Worm (Caenorhabditis elegans) whole organism, L4 larva: ENCODE data around the gene his-60.

ENCODE experiments used
- F26F4.8 ChIP-seq: fragments of 200-800 bp; sonication (Bioruptor generic); conservative IDR thresholded peaks from 2 replicates; pipeline ENCODE4 v1.3.6; 2022; ENCODE audit warnings: missing genetic modification characterization, missing compliant biosample characterization
- F37D6.2 ChIP-seq: sonication (generic microtip); optimal IDR thresholded peaks from 2 replicates; lab custom pipeline; 2016; ENCODE audit warnings: mild to moderate bottlenecking, missing genetic modification characterization, missing compliant biosample characterization
- Y105C5A.15 ChIP-seq: fragments of 200-800 bp; sonication (Bioruptor generic); IDR thresholded peaks from 2 replicates; pipeline ENCODE4 v1.3.6; 2022; ENCODE audit warnings: missing genetic modification characterization, missing compliant biosample characterization
- Y48G9A.11 ChIP-seq: fragments of 200-800 bp; sonication (Bioruptor generic); IDR thresholded peaks from 2 replicates; pipeline ENCODE4 v1.3.6; 2022; ENCODE audit warnings: missing genetic modification reagents, missing genetic modification characterization, missing compliant biosample characterization
- ZK546.5 ChIP-seq, 2 experiments: sonication (generic microtip); optimal IDR thresholded peaks; 2 replicates each; lab custom pipeline; 2017; ENCODE audit warnings: missing biosample characterization in 2 of 2, missing genetic modification characterization in 2 of 2
- ama-1 ChIP-seq: fragments of 150-350 bp; optimal IDR thresholded peaks from 2 replicates; lab custom pipeline; 2014; ENCODE audit warnings: inconsistent platforms, mixed read lengths
- arid-1 ChIP-seq: fragments of 200-800 bp; sonication (Bioruptor generic); conservative IDR thresholded peaks from 2 replicates; pipeline ENCODE4 v1.3.6; 2022; ENCODE audit warnings: missing genetic modification reagents, missing genetic modification characterization, missing compliant biosample characterization
- ceh-20 ChIP-seq: fragments of 200-800 bp; sonication (Bioruptor generic); IDR thresholded peaks from 2 replicates; pipeline ENCODE4 v1.3.6; 2022; ENCODE audit warnings: missing genetic modification reagents, missing genetic modification characterization, missing compliant biosample characterization
- ceh-32 ChIP-seq: sonication (generic microtip); optimal IDR thresholded peaks from 2 replicates; lab custom pipeline; 2016; ENCODE audit warnings: mild to moderate bottlenecking, missing genetic modification characterization, missing compliant biosample characterization; ENCODE audit not compliant: poor library complexity
- ceh-82 ChIP-seq: sonication (generic microtip); optimal IDR thresholded peaks from 2 replicates; lab custom pipeline; 2017; ENCODE audit warnings: missing biosample characterization, missing genetic modification characterization
- ces-1 ChIP-seq: fragments of 150-350 bp; sonication (generic microtip); optimal IDR thresholded peaks from 4 replicates; lab custom pipeline; 2014; ENCODE audit warnings: missing biosample characterization, missing genetic modification reagents, missing genetic modification characterization
- ctbp-1 ChIP-seq: fragments of 200-800 bp; sonication (Bioruptor generic); IDR thresholded peaks from 2 replicates; pipeline ENCODE4 v1.3.6; 2022; ENCODE audit warnings: missing genetic modification reagents, missing genetic modification characterization, missing compliant biosample characterization
- daf-16 ChIP-seq, 3 experiments: sonication (generic microtip); optimal IDR thresholded peaks; 2 replicates each; lab custom pipeline; 2016 to 2017; ENCODE audit warnings: missing genetic modification characterization in 3 of 3, missing genetic modification reagents in 3 of 3, mild to moderate bottlenecking in 2 of 3, missing compliant biosample characterization in 2 of 3, missing biosample characterization in 1 of 3, moderate library complexity in 1 of 3
- daf-19 ChIP-seq: fragments of 200-800 bp; sonication (Bioruptor generic); conservative IDR thresholded peaks from 2 replicates; pipeline ENCODE4 v1.3.6; 2022; ENCODE audit warnings: missing genetic modification characterization, missing compliant biosample characterization
- dmd-6 ChIP-seq: fragments of 200-800 bp; sonication (Bioruptor generic); IDR thresholded peaks from 2 replicates; pipeline ENCODE4 v1.3.6; 2022; ENCODE audit warnings: missing genetic modification reagents, missing genetic modification characterization, missing compliant biosample characterization
- dmd-9 ChIP-seq: fragments of 200-800 bp; sonication (Bioruptor generic); IDR thresholded peaks from 2 replicates; pipeline ENCODE4 v1.3.6; 2022; ENCODE audit warnings: missing genetic modification reagents, missing genetic modification characterization, missing compliant biosample characterization
- egl-27 ChIP-seq: sonication (generic microtip); optimal IDR thresholded peaks from 3 replicates; lab custom pipeline; 2017; ENCODE audit warnings: missing biosample characterization, missing genetic modification reagents, missing genetic modification characterization
- gei-8 ChIP-seq: fragments of 200-800 bp; sonication (Bioruptor generic); optimal IDR thresholded peaks from 2 replicates; lab custom pipeline; 2018; ENCODE audit warnings: mild to moderate bottlenecking, missing genetic modification characterization, missing compliant biosample characterization
- hif-1 ChIP-seq, 2 experiments: sonication (generic microtip); optimal IDR thresholded peaks; 2 replicates each; lab custom pipeline; 2016 to 2017; ENCODE audit warnings: missing compliant biosample characterization in 2 of 2, missing genetic modification characterization in 2 of 2, missing genetic modification reagents in 2 of 2, missing genotype in 2 of 2, mild to moderate bottlenecking in 1 of 2
- hlh-30 ChIP-seq: sonication (generic microtip); optimal IDR thresholded peaks from 2 replicates; lab custom pipeline; 2017; ENCODE audit warnings: antibody characterized with exemption, mild to moderate bottlenecking, missing genetic modification characterization, missing compliant biosample characterization; ENCODE audit not compliant: insufficient read depth
- hmg-1.1 ChIP-seq: fragments of 200-800 bp; sonication (Bioruptor generic); IDR thresholded peaks from 2 replicates; pipeline ENCODE4 v1.3.6; 2022; ENCODE audit warnings: missing genetic modification reagents, missing genetic modification characterization, missing compliant biosample characterization
- jun-1 ChIP-seq: fragments of 150-350 bp; optimal IDR thresholded peaks from 2 replicates; lab custom pipeline; 2014; ENCODE audit warnings: missing biosample characterization, missing genetic modification reagents, missing genetic modification characterization
- lin-1 ChIP-seq: fragments of 200-800 bp; sonication (Bioruptor generic); IDR thresholded peaks from 2 replicates; pipeline ENCODE4 v1.3.6; 2022; ENCODE audit warnings: missing genetic modification reagents, missing genetic modification characterization, missing compliant biosample characterization
- lin-13 ChIP-seq: fragments of 150-350 bp; optimal IDR thresholded peaks from 2 replicates; lab custom pipeline; 2014; ENCODE audit warnings: missing biosample characterization, missing genetic modification reagents, missing genetic modification characterization
- lin-38 ChIP-seq: fragments of 200-800 bp; sonication (Bioruptor generic); IDR thresholded peaks from 2 replicates; pipeline ENCODE4 v1.3.6; 2022; ENCODE audit warnings: missing genetic modification reagents, missing genetic modification characterization, missing compliant biosample characterization
- lin-39 ChIP-seq: fragments of 150-350 bp; optimal IDR thresholded peaks from 2 replicates; lab custom pipeline; 2014; ENCODE audit warnings: missing biosample characterization, missing genetic modification reagents, missing genetic modification characterization
- madf-9 ChIP-seq: fragments of 200-800 bp; sonication (Bioruptor generic); conservative IDR thresholded peaks from 2 replicates; pipeline ENCODE4 v1.3.6; 2022; ENCODE audit warnings: missing genetic modification reagents, missing genetic modification characterization, missing compliant biosample characterization
- mep-1 ChIP-seq: fragments of 150-350 bp; sonication (generic microtip); optimal IDR thresholded peaks from 3 replicates; lab custom pipeline; 2014; ENCODE audit warnings: missing biosample characterization, missing genetic modification characterization
- nhr-102 ChIP-seq: sonication (generic microtip); optimal IDR thresholded peaks from 2 replicates; lab custom pipeline; 2016; ENCODE audit warnings: mild to moderate bottlenecking, missing genetic modification characterization, moderate library complexity, missing compliant biosample characterization
- nhr-11 ChIP-seq: fragments of 150-350 bp; optimal IDR thresholded peaks from 2 replicates; lab custom pipeline; 2014; ENCODE audit warnings: missing biosample characterization, missing genetic modification characterization
- nhr-111 ChIP-seq: fragments of 200-800 bp; sonication (Bioruptor generic); optimal IDR thresholded peaks from 2 replicates; lab custom pipeline; 2018; ENCODE audit warnings: mild to moderate bottlenecking, missing genetic modification characterization, missing compliant biosample characterization
- nhr-237 ChIP-seq: sonication (generic microtip); optimal IDR thresholded peaks from 2 replicates; lab custom pipeline; 2017; ENCODE audit warnings: missing biosample characterization, missing genetic modification characterization
- nhr-41 ChIP-seq: fragments of 200-800 bp; sonication (Bioruptor generic); IDR thresholded peaks from 2 replicates; pipeline ENCODE4 v1.3.6; 2022; ENCODE audit warnings: missing genetic modification reagents, missing genetic modification characterization, missing compliant biosample characterization
- nhr-48 ChIP-seq: sonication (generic microtip); optimal IDR thresholded peaks from 2 replicates; lab custom pipeline; 2016; ENCODE audit warnings: mild to moderate bottlenecking, missing genetic modification characterization, missing compliant biosample characterization
- nhr-6 ChIP-seq: fragments of 150-350 bp; optimal IDR thresholded peaks from 2 replicates; lab custom pipeline; 2014; ENCODE audit warnings: missing biosample characterization, missing genetic modification characterization
- saeg-2 ChIP-seq: fragments of 200-800 bp; sonication (Bioruptor generic); IDR thresholded peaks from 2 replicates; pipeline ENCODE4 v1.3.6; 2022; ENCODE audit warnings: missing genetic modification reagents, missing genetic modification characterization, missing compliant biosample characterization
- sdz-12 ChIP-seq: fragments of 200-800 bp; sonication (Bioruptor generic); optimal IDR thresholded peaks from 2 replicates; lab custom pipeline; 2018; ENCODE audit warnings: mild to moderate bottlenecking, missing genetic modification characterization, missing compliant biosample characterization
- skn-1 ChIP-seq: fragments of 150-350 bp; optimal IDR thresholded peaks from 2 replicates; lab custom pipeline; 2014; ENCODE audit warnings: missing biosample characterization, missing genetic modification characterization
- snpc-1.2 ChIP-seq: fragments of 200-800 bp; sonication (Bioruptor generic); IDR thresholded peaks from 2 replicates; pipeline ENCODE4 v1.3.6; 2022; ENCODE audit warnings: missing genetic modification reagents, missing genetic modification characterization, missing compliant biosample characterization
- snpc-4 ChIP-seq: fragments of 150-350 bp; optimal IDR thresholded peaks from 2 replicates; lab custom pipeline; 2014; ENCODE audit warnings: missing biosample characterization, missing genetic modification characterization
- spr-1 ChIP-seq: sonication (generic microtip); optimal IDR thresholded peaks from 2 replicates; lab custom pipeline; 2016; ENCODE audit warnings: mild to moderate bottlenecking, missing genetic modification characterization, missing compliant biosample characterization
- spr-3 ChIP-seq: fragments of 200-800 bp; sonication (Bioruptor generic); optimal IDR thresholded peaks from 2 replicates; lab custom pipeline; 2018; ENCODE audit warnings: mild to moderate bottlenecking, missing genetic modification characterization, missing compliant biosample characterization
- tag-97 ChIP-seq: fragments of 200-800 bp; sonication (Bioruptor generic); IDR thresholded peaks from 2 replicates; pipeline ENCODE4 v1.3.6; 2022; ENCODE audit warnings: missing genetic modification characterization, missing compliant biosample characterization
- tra-1 ChIP-seq: fragments of 200-800 bp; sonication (Bioruptor generic); IDR thresholded peaks from 2 replicates; pipeline ENCODE4 v1.3.6; 2022; ENCODE audit warnings: missing genetic modification reagents, missing genetic modification characterization, missing compliant biosample characterization
- unc-130 ChIP-seq: sonication (generic microtip); optimal IDR thresholded peaks from 2 replicates; lab custom pipeline; 2016; ENCODE audit warnings: missing genetic modification reagents, missing genetic modification characterization, missing compliant biosample characterization
- zag-1 ChIP-seq: fragments of 150-350 bp; optimal IDR thresholded peaks from 2 replicates; lab custom pipeline; 2014; ENCODE audit warnings: missing biosample characterization, missing genetic modification characterization
- zfp-2 ChIP-seq: sonication (generic microtip); optimal IDR thresholded peaks from 2 replicates; lab custom pipeline; 2016; ENCODE audit warnings: mild to moderate bottlenecking, missing genetic modification characterization, missing compliant biosample characterization
- zip-11 ChIP-seq: fragments of 200-800 bp; sonication (Bioruptor generic); IDR thresholded peaks from 2 replicates; pipeline ENCODE4 v1.3.6; 2022; ENCODE audit warnings: missing genetic modification characterization, missing compliant biosample characterization
- zip-2 ChIP-seq: fragments of 150-350 bp; optimal IDR thresholded peaks from 2 replicates; lab custom pipeline; 2014; ENCODE audit warnings: missing biosample characterization, missing genetic modification characterization

his-60 gene

DNA sequence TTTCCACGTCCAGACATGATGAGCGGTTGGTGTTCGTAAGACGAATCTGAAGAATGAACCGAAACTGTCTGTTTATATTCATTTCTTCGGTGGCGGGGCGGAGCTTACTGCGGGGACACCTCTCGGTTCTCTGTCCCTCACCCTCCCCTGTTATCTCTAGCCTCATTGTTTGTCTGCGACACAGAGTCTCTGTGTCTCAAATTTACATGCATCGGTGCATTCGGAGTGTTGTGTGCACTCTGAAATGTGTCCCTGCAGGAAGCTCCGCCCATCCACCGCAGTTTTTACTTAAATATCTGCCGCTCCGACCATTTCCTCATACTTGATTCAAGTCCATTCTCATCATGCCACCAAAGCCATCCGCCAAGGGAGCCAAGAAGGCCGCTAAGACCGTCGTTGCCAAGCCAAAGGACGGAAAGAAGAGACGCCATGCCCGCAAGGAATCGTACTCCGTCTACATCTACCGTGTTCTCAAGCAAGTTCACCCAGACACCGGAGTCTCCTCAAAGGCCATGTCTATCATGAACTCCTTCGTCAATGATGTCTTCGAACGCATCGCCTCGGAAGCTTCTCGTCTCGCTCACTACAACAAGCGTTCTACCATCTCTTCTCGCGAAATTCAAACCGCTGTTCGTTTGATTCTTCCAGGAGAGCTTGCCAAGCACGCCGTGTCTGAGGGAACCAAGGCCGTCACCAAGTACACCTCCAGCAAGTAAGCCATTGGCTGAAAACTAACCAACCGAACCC lies 1.4 kb downstream of the his-60 start, which contains the start of the genes his-61 and his-62 (continued):
- TF ChIP-seq ceh-32 (tag; lab: Kevin White, UChicago) = no peak
- no peak for TF ChIP-seq zip-11 (GFP tag; lab: Robert Waterston, UW)
- peak; percentile 74 for TF ChIP-seq nhr-6 (tag; lab: Kevin White, UChicago)
- 0 out of 2 replicates have a peak, but pooled peaks have one; percentile 20 for TF ChIP-seq nhr-41 (GFP tag; lab: Robert Waterston, UW)
- no peak; the same call in 1 of the 2 replicates for TF ChIP-seq F26F4.8 (GFP tag; lab: Robert Waterston, UW)
- no peak for TF ChIP-seq ces-1
- no peak for TF ChIP-seq nhr-237
- TF ChIP-seq spr-3 (GFP tag; lab: Kevin White, UChicago) = no peak
- no peak for TF ChIP-seq zag-1
- TF ChIP-seq sdz-12 = no peak
- TF ChIP-seq nhr-102 = peak; percentile 86
- TF ChIP-seq dmd-6 (GFP tag; lab: Robert Waterston, UW) = peak; percentile 79
- 0 out of 2 replicates have a peak, but pooled peaks have one; percentile 46 for TF ChIP-seq saeg-2
- TF ChIP-seq tag-97 (GFP tag; lab: Robert Waterston, UW) = no peak
- TF ChIP-seq skn-1 (tag; lab: Kevin White, UChicago) = no peak
- TF ChIP-seq daf-16 (GFP tag; optimal IDR thresholded peaks at IDR 0.05; lab: Kevin White, UChicago) = peak in 1 of 2 experiments; percentile 17
- TF ChIP-seq daf-16 (tag; optimal IDR thresholded peaks at IDR 0.05; lab: Kevin White, UChicago) = peak; percentile 87
- no peak for TF ChIP-seq jun-1
- no peak for TF ChIP-seq F37D6.2 (tag; lab: Kevin White, UChicago)
- no peak for TF ChIP-seq ceh-82
- TF ChIP-seq nhr-48 (tag; lab: Kevin White, UChicago) = peak; percentile 97
- no peak for TF ChIP-seq daf-19 (GFP tag; lab: Robert Waterston, UW)
- no peak for TF ChIP-seq egl-27 (tag; lab: Kevin White, UChicago)
- TF ChIP-seq hif-1 (tag; optimal IDR thresholded peaks at IDR 0.05; lab: Kevin White, UChicago) = peak in 1 of 2 experiments; percentile 22
- TF ChIP-seq arid-1 (GFP tag; lab: Robert Waterston, UW) = peak; percentile 4; the same call in 1 of the 2 replicates
- peak; percentile 48; the same call in 1 of the 2 replicates for TF ChIP-seq hmg-1.1 (GFP tag; lab: Robert Waterston, UW)
- TF ChIP-seq ceh-20 (GFP tag; lab: Robert Waterston, UW) = no peak
- TF ChIP-seq Y105C5A.15 (GFP tag; lab: Robert Waterston, UW) = no peak
- TF ChIP-seq zip-2 (tag; lab: Kevin White, UChicago) = no peak
- TF ChIP-seq zfp-2 (tag; lab: Kevin White, UChicago) = no peak
- TF ChIP-seq dmd-9 = no peak
- TF ChIP-seq ctbp-1 (GFP tag; lab: Robert Waterston, UW) = no peak
- no peak for TF ChIP-seq gei-8 (GFP tag; lab: Kevin White, UChicago)
- TF ChIP-seq mep-1 (tag; lab: Kevin White, UChicago) = peak; percentile 90
- peak; percentile 68 for TF ChIP-seq snpc-1.2 (GFP tag; lab: Robert Waterston, UW)
- TF ChIP-seq ama-1 (lab: Kevin White, UChicago) = no peak
- 0 out of 2 replicates have a peak, but pooled peaks have one; percentile 43 for TF ChIP-seq tra-1
- TF ChIP-seq snpc-4 = no peak
- no peak for TF ChIP-seq unc-130 (GFP tag; lab: Kevin White, UChicago)
- TF ChIP-seq nhr-111 = no peak
- no peak for TF ChIP-seq nhr-11
- peak; percentile 45; the same call in 1 of the 2 replicates for TF ChIP-seq lin-1
- peak; percentile 76 for TF ChIP-seq lin-38 (GFP tag; lab: Robert Waterston, UW)
- TF ChIP-seq ZK546.5 (tag; optimal IDR thresholded peaks at IDR 0.05; lab: Kevin White, UChicago) = no peak
- peak; percentile 36 for TF ChIP-seq lin-13 (GFP tag; lab: Kevin White, UChicago)
- no peak for TF ChIP-seq madf-9 (GFP tag; lab: Robert Waterston, UW)
- no peak for TF ChIP-seq Y48G9A.11
- no peak for TF ChIP-seq lin-39 (tag; lab: Kevin White, UChicago)
- TF ChIP-seq spr-1 (tag; lab: Kevin White, UChicago) = no peak
- peak; percentile 11 for TF ChIP-seq hlh-30 (tag; lab: Kevin White, UChicago)
